Worm (Caenorhabditis elegans) whole organism, L1 larva: ENCODE measurements around the gene fbxa-141.
"Not testable (repeated sequence)": the region's sequence is repeated elsewhere in the genome, so short reads cannot be mapped to it uniquely, and the experiment has no call there.

Experiments used
- C16A3.4 ChIP-seq: fragments of 150-350 bp; optimal IDR thresholded peaks from 2 replicates; lab custom pipeline; 2014; ENCODE audit warnings: missing biosample characterization, missing genetic modification characterization
- aly-2 ChIP-seq: fragments of 150-350 bp; optimal IDR thresholded peaks from 2 replicates; lab custom pipeline; 2014; ENCODE audit warnings: missing biosample characterization, missing genetic modification characterization
- ces-1 ChIP-seq: fragments of 150-350 bp; optimal IDR thresholded peaks from 2 replicates; lab custom pipeline; 2014; ENCODE audit warnings: missing biosample characterization, missing genetic modification reagents, missing genetic modification characterization
- egl-27 ChIP-seq, 2 experiments: fragments of 150-350 bp in 1 of 2; sonication (generic microtip); optimal IDR thresholded peaks; 3 replicates each; lab custom pipeline; 2017 to 2018; ENCODE audit warnings: missing biosample characterization in 2 of 2, missing genetic modification characterization in 2 of 2, missing genetic modification reagents in 2 of 2
- fkh-10 ChIP-seq: sonication (generic microtip); optimal IDR thresholded peaks from 2 replicates; lab custom pipeline; 2017; ENCODE audit warnings: missing biosample characterization, missing genetic modification reagents, missing genetic modification characterization
- mef-2 ChIP-seq: fragments of 150-350 bp; optimal IDR thresholded peaks from 2 replicates; lab custom pipeline; 2014; ENCODE audit warnings: missing biosample characterization, missing genetic modification characterization
- nhr-11 ChIP-seq: fragments of 150-350 bp; optimal IDR thresholded peaks from 2 replicates; lab custom pipeline; 2014; ENCODE audit warnings: missing biosample characterization, missing genetic modification characterization
- nhr-237 ChIP-seq: fragments of 150-350 bp; optimal IDR thresholded peaks from 2 replicates; lab custom pipeline; 2014; ENCODE audit warnings: missing biosample characterization, missing genetic modification characterization
- nhr-77 ChIP-seq: fragments of 150-350 bp; optimal IDR thresholded peaks from 2 replicates; lab custom pipeline; 2014; ENCODE audit warnings: missing biosample characterization, missing genetic modification characterization
- pqm-1 ChIP-seq: sonication (generic microtip); optimal IDR thresholded peaks from 3 replicates; lab custom pipeline; 2017; ENCODE audit warnings: missing biosample characterization, missing genetic modification characterization
- snpc-4 ChIP-seq: fragments of 150-350 bp; optimal IDR thresholded peaks from 2 replicates; lab custom pipeline; 2014; ENCODE audit warnings: missing biosample characterization, missing genetic modification characterization
- sptf-1 ChIP-seq: fragments of 150-350 bp; optimal IDR thresholded peaks from 2 replicates; lab custom pipeline; 2014; ENCODE audit warnings: missing biosample characterization, missing genetic modification characterization
- ztf-11 ChIP-seq, 2 experiments: sonication (generic microtip); optimal IDR thresholded peaks; 2 replicates each; lab custom pipeline; 2016 to 2017; ENCODE audit warnings: missing genetic modification characterization in 2 of 2, missing biosample characterization in 1 of 2, missing compliant biosample characterization in 1 of 2

DNA sequence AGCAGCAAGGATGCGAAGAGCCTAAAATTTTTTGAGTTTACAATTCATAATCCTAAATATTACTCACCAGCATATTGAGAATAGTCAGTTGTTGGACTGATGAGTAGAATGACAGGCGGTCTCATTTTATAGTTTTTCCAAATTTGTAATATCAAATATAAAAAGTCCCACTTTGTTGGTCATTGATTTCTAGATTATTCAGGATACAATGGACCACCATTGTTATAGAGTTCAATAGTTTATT is 12.3 kb upstream of the fbxa-141 start, which contains the start of gene nspc-17:
- not testable (repeated sequence) for TF ChIP-seq ztf-11 (tag; optimal IDR thresholded peaks at IDR 0.05; lab: Kevin White, UChicago); nhr-237 (tag; lab: Kevin White, UChicago); egl-27 (tag; optimal IDR thresholded peaks at IDR 0.05; lab: Kevin White, UChicago); fkh-10 (GFP tag; lab: Kevin White, UChicago); mef-2 (tag; lab: Kevin White, UChicago); aly-2 (tag; lab: Kevin White, UChicago); snpc-4 (tag; lab: Kevin White, UChicago); ces-1; nhr-11; pqm-1 (tag; lab: Kevin White, UChicago); sptf-1 (tag; lab: Kevin White, UChicago); nhr-77 (tag; lab: Kevin White, UChicago); C16A3.4
